Fruit fly (Drosophila melanogaster) whole organism, embryonic: ENCODE results near the gene Pex11c.

Experiments used
- Atf3 ChIP-seq: fragments of 200-800 bp; sonication (Bioruptor generic); optimal IDR thresholded peaks from 3 replicates; lab custom pipeline; 2016; ENCODE audit warnings: missing biosample characterization, missing genetic modification characterization
- Bteb2 ChIP-seq: fragments of 200-800 bp; sonication (Bioruptor generic); optimal IDR thresholded peaks from 2 replicates; lab custom pipeline; 2016; ENCODE audit warnings: missing biosample characterization, missing genetic modification characterization
- CG10147 ChIP-seq: fragments of 200-800 bp; sonication (Bioruptor generic); optimal IDR thresholded peaks from 2 replicates; lab custom pipeline; 2019; ENCODE audit warnings: missing biosample characterization, mild to moderate bottlenecking, missing genetic modification characterization, moderate library complexity
- CG10267 ChIP-seq: fragments of 200-800 bp; sonication (Bioruptor generic); optimal IDR thresholded peaks from 2 replicates; lab custom pipeline; 2018; ENCODE audit warnings: missing biosample characterization, mild to moderate bottlenecking, missing genetic modification characterization, moderate library complexity
- CG10274 ChIP-seq: fragments of 200-800 bp; sonication (Bioruptor generic); optimal IDR thresholded peaks from 3 replicates; lab custom pipeline; 2017; ENCODE audit warnings: missing biosample characterization, mild to moderate bottlenecking, missing genetic modification characterization
- CG10565 ChIP-seq: fragments of 200-800 bp; sonication (Bioruptor generic); optimal IDR thresholded peaks from 3 replicates; lab custom pipeline; 2016; ENCODE audit warnings: missing biosample characterization, mild to moderate bottlenecking, missing genetic modification characterization
- CG12391 ChIP-seq: fragments of 200-800 bp; sonication (Bioruptor generic); optimal IDR thresholded peaks from 3 replicates; lab custom pipeline; 2018; ENCODE audit warnings: missing biosample characterization, mild to moderate bottlenecking, missing genetic modification characterization, moderate library complexity
- CG12942 ChIP-seq: fragments of 200-800 bp; sonication (Bioruptor generic); optimal IDR thresholded peaks from 3 replicates; lab custom pipeline; 2016; ENCODE audit warnings: missing biosample characterization, missing genetic modification characterization
- CG13424 ChIP-seq: fragments of 200-800 bp; sonication (Bioruptor generic); optimal IDR thresholded peaks from 2 replicates; lab custom pipeline; 2019; ENCODE audit warnings: missing biosample characterization, mild to moderate bottlenecking, missing genetic modification characterization, moderate library complexity
- CG14441 ChIP-seq: fragments of 200-800 bp; sonication (Bioruptor generic); IDR thresholded peaks from 2 replicates; pipeline ENCODE4 v1.3.6; 2022; ENCODE audit warnings: missing biosample characterization, missing genetic modification characterization
- CG15269 ChIP-seq: fragments of 200-800 bp; sonication (Bioruptor generic); optimal IDR thresholded peaks from 2 replicates; lab custom pipeline; 2018; ENCODE audit warnings: missing biosample characterization, mild to moderate bottlenecking, missing genetic modification characterization, moderate library complexity
- CG1647 ChIP-seq: fragments of 200-800 bp; sonication (Bioruptor generic); optimal IDR thresholded peaks from 3 replicates; lab custom pipeline; 2016; ENCODE audit warnings: missing biosample characterization, missing genetic modification characterization
- CG16813 ChIP-seq: fragments of 200-800 bp; sonication (Bioruptor generic); IDR thresholded peaks from 3 replicates; pipeline ENCODE4 v1.3.6; 2022; ENCODE audit warnings: missing biosample characterization, missing genetic modification characterization; ENCODE audit not compliant: partially characterized antibody
- CG16815 ChIP-seq: fragments of 200-800 bp; sonication (Bioruptor generic); optimal IDR thresholded peaks from 3 replicates; lab custom pipeline; 2017; ENCODE audit warnings: missing biosample characterization, mild to moderate bottlenecking, missing genetic modification characterization
- CG17385 ChIP-seq: fragments of 200-800 bp; sonication (Bioruptor generic); optimal IDR thresholded peaks from 3 replicates; lab custom pipeline; 2018; ENCODE audit warnings: missing biosample characterization, mild to moderate bottlenecking, missing genetic modification characterization
- CG17802 ChIP-seq: fragments of 200-800 bp; sonication (Bioruptor generic); optimal IDR thresholded peaks from 2 replicates; lab custom pipeline; 2018; ENCODE audit warnings: missing biosample characterization, mild to moderate bottlenecking, missing genetic modification characterization, moderate library complexity
- CG17912 ChIP-seq: fragments of 200-800 bp; sonication (Bioruptor generic); optimal IDR thresholded peaks from 2 replicates; lab custom pipeline; 2018; ENCODE audit warnings: missing biosample characterization, mild to moderate bottlenecking, missing genetic modification characterization
- CG18599 ChIP-seq: fragments of 200-800 bp; sonication (Bioruptor generic); optimal IDR thresholded peaks from 3 replicates; lab custom pipeline; 2017; ENCODE audit warnings: missing biosample characterization, missing genetic modification characterization, mild to moderate bottlenecking, moderate library complexity, missing genetic modification reagents
- CG2678 ChIP-seq: fragments of 200-800 bp; sonication (Bioruptor generic); optimal IDR thresholded peaks from 3 replicates; lab custom pipeline; 2019; ENCODE audit warnings: missing biosample characterization, mild to moderate bottlenecking, missing genetic modification characterization, moderate library complexity
- CG31388 ChIP-seq: fragments of 200-800 bp; sonication (Bioruptor generic); optimal IDR thresholded peaks from 2 replicates; lab custom pipeline; 2016; ENCODE audit warnings: missing biosample characterization, missing genetic modification characterization
- CG3838 ChIP-seq: fragments of 200-800 bp; sonication (Bioruptor generic); optimal IDR thresholded peaks from 3 replicates; lab custom pipeline; 2016; ENCODE audit warnings: missing biosample characterization, missing genetic modification characterization
- CG3847 ChIP-seq: fragments of 200-800 bp; sonication (Bioruptor generic); IDR thresholded peaks from 2 replicates; pipeline ENCODE4 v1.3.6; 2022; ENCODE audit warnings: missing biosample characterization, missing genetic modification characterization
- CG7556 ChIP-seq: fragments of 200-800 bp; sonication (Bioruptor generic); optimal IDR thresholded peaks from 2 replicates; lab custom pipeline; 2017; ENCODE audit warnings: missing biosample characterization, mild to moderate bottlenecking, missing genetic modification characterization
- CG7745 ChIP-seq: fragments of 200-800 bp; sonication (Bioruptor generic); optimal IDR thresholded peaks from 2 replicates; lab custom pipeline; 2018; ENCODE audit warnings: missing biosample characterization, mild to moderate bottlenecking, missing genetic modification characterization, moderate library complexity
- CG9437 ChIP-seq: fragments of 200-800 bp; sonication (Bioruptor generic); optimal IDR thresholded peaks from 2 replicates; lab custom pipeline; 2018; ENCODE audit warnings: missing biosample characterization, mild to moderate bottlenecking, missing genetic modification characterization
- CG9727 ChIP-seq: fragments of 200-800 bp; sonication (Bioruptor generic); optimal IDR thresholded peaks from 3 replicates; lab custom pipeline; 2017; ENCODE audit warnings: missing biosample characterization, mild to moderate bottlenecking, missing genetic modification characterization
- CG9817 ChIP-seq: fragments of 200-800 bp; sonication (Bioruptor generic); optimal IDR thresholded peaks from 2 replicates; lab custom pipeline; 2018; ENCODE audit warnings: missing biosample characterization, mild to moderate bottlenecking, missing genetic modification characterization, moderate library complexity
- Doc2 ChIP-seq: fragments of 200-800 bp; sonication (Bioruptor generic); IDR thresholded peaks from 2 replicates; pipeline ENCODE4 v1.3.6; 2022; ENCODE audit warnings: missing biosample characterization, missing genetic modification characterization
- ERR ChIP-seq: fragments of 200-800 bp; sonication (Bioruptor generic); optimal IDR thresholded peaks from 2 replicates; lab custom pipeline; 2016; ENCODE audit warnings: missing biosample characterization, missing genetic modification characterization
- HmgD ChIP-seq: fragments of 200-800 bp; sonication (Bioruptor generic); optimal IDR thresholded peaks from 3 replicates; lab custom pipeline; 2016; ENCODE audit warnings: missing biosample characterization, missing genetic modification characterization
- Hmr ChIP-seq: fragments of 200-800 bp; sonication (Bioruptor generic); optimal IDR thresholded peaks from 3 replicates; lab custom pipeline; 2017; ENCODE audit warnings: mild to moderate bottlenecking, missing biosample characterization, missing genetic modification reagents, missing genetic modification characterization
- MESR4 ChIP-seq: fragments of 200-800 bp; sonication (Bioruptor generic); optimal IDR thresholded peaks from 2 replicates; lab custom pipeline; 2018; ENCODE audit warnings: missing biosample characterization, mild to moderate bottlenecking, missing genetic modification characterization, moderate library complexity
- Meics ChIP-seq: fragments of 200-800 bp; sonication (Bioruptor generic); optimal IDR thresholded peaks from 2 replicates; lab custom pipeline; 2017; ENCODE audit warnings: missing biosample characterization, mild to moderate bottlenecking, missing genetic modification characterization
- NK7.1 ChIP-seq: fragments of 200-800 bp; sonication (Bioruptor generic); optimal IDR thresholded peaks from 3 replicates; lab custom pipeline; 2016; ENCODE audit warnings: missing biosample characterization, missing genetic modification characterization
- Scr ChIP-seq: fragments of 200-800 bp; sonication (Bioruptor generic); IDR thresholded peaks from 2 replicates; pipeline ENCODE4 v1.3.6; 2022; ENCODE audit warnings: missing biosample characterization, missing genetic modification characterization; ENCODE audit not compliant: partially characterized antibody
- Trl ChIP-seq, 3 experiments: fragments of >200 bp in 2 of 3; fragments of 200-800 bp in 1 of 3; sonication (Bioruptor generic) in 1 of 3; optimal IDR thresholded peaks; 2 replicates in 1 of 3; 3 replicates in 2 of 3; lab custom pipeline; 2016 to 2017; ENCODE audit warnings: missing biosample characterization in 1 of 3, missing genetic modification characterization in 1 of 3
- Xrp1 ChIP-seq: fragments of 200-800 bp; sonication (Bioruptor generic); IDR thresholded peaks from 2 replicates; pipeline ENCODE4 v1.3.6; 2022; ENCODE audit warnings: missing biosample characterization, missing genetic modification characterization
- ac ChIP-seq: fragments of 200-800 bp; sonication (Bioruptor generic); optimal IDR thresholded peaks from 3 replicates; lab custom pipeline; 2017; ENCODE audit warnings: missing biosample characterization, mild to moderate bottlenecking, missing genetic modification characterization
- aop ChIP-seq: fragments of 200-800 bp; sonication (Bioruptor generic); IDR thresholded peaks from 2 replicates; pipeline ENCODE4 v1.3.6; 2022; ENCODE audit warnings: missing biosample characterization, missing genetic modification characterization
- dati ChIP-seq: fragments of 200-800 bp; sonication (Bioruptor generic); IDR thresholded peaks from 2 replicates; pipeline ENCODE4 v1.3.6; 2022; ENCODE audit warnings: missing biosample characterization, missing genetic modification characterization
- gt ChIP-seq: fragments of 200-800 bp; sonication (Bioruptor generic); IDR thresholded peaks from 2 replicates; pipeline ENCODE4 v1.3.6; 2022; ENCODE audit warnings: missing biosample characterization, missing genetic modification characterization
- insv ChIP-seq, 2 experiments: fragments of 200-800 bp; sonication (Bioruptor generic); optimal IDR thresholded peaks; 3 replicates each; lab custom pipeline; 2016 to 2018; ENCODE audit warnings: missing biosample characterization in 2 of 2, missing genetic modification characterization in 2 of 2
- jumu ChIP-seq: fragments of 200-800 bp; sonication (Bioruptor generic); optimal IDR thresholded peaks from 3 replicates; lab custom pipeline; 2016; ENCODE audit warnings: missing biosample characterization, missing genetic modification characterization
- lilli ChIP-seq: fragments of 200-800 bp; sonication (Bioruptor generic); optimal IDR thresholded peaks from 3 replicates; lab custom pipeline; 2016; ENCODE audit warnings: missing biosample characterization, missing genetic modification characterization
- lola ChIP-seq, 3 experiments: fragments of >200 bp in 2 of 3; fragments of 200-800 bp in 1 of 3; sonication (Bioruptor generic) in 1 of 3; optimal IDR thresholded peaks; 2 replicates each; lab custom pipeline; 2017 to 2019; ENCODE audit warnings: missing biosample characterization in 3 of 3, missing genetic modification characterization in 3 of 3, mild to moderate bottlenecking in 1 of 3, moderate library complexity in 1 of 3
- peb ChIP-seq: fragments of 200-800 bp; sonication (Bioruptor generic); IDR thresholded peaks from 2 replicates; pipeline ENCODE4 v1.3.6; 2022; ENCODE audit warnings: missing biosample characterization, missing genetic modification characterization
- stwl ChIP-seq: fragments of 200-800 bp; sonication (Bioruptor generic); optimal IDR thresholded peaks from 3 replicates; lab custom pipeline; 2018; ENCODE audit warnings: missing biosample characterization, mild to moderate bottlenecking, missing genetic modification characterization, moderate library complexity
- vfl ChIP-seq: fragments of 200-800 bp; sonication (Bioruptor generic); optimal IDR thresholded peaks from 2 replicates; lab custom pipeline; 2016; ENCODE audit warnings: missing biosample characterization, missing genetic modification characterization
- yki ChIP-seq: fragments of >200 bp; optimal IDR thresholded peaks from 3 replicates; lab custom pipeline; 2018
- z ChIP-seq: fragments of 200-800 bp; sonication (Bioruptor generic); IDR thresholded peaks from 3 replicates; pipeline ENCODE4 v1.3.6; 2022; ENCODE audit warnings: missing biosample characterization, missing genetic modification characterization

Pex11c gene

dm6 chr3R:23251256-23251655, 6.9 kb upstream of the Pex11c start, which contains the start of the genes Rad60 and EloA (continued):
- no peak for TF ChIP-seq CG10274 (GFP tag; lab: Kevin White, UChicago)
- no peak for TF ChIP-seq gt
- TF ChIP-seq Meics (GFP tag; lab: Kevin White, UChicago): peak; percentile 55
- peak; percentile 99 for TF ChIP-seq stwl
- TF ChIP-seq NK7.1 (GFP tag; lab: Kevin White, UChicago): peak; percentile 64
- no peak for TF ChIP-seq yki
- peak; percentile 82 for TF ChIP-seq Atf3 (GFP tag; lab: Kevin White, UChicago)
- peak; percentile 85 for TF ChIP-seq CG12391 (tag; lab: Kevin White, UChicago)
- TF ChIP-seq CG3847 (GFP tag; lab: Robert Waterston, UW): peak; percentile 82
- peak; percentile 56 for TF ChIP-seq CG17385 (GFP tag; lab: Kevin White, UChicago)
- TF ChIP-seq Xrp1: peak; percentile 76
- TF ChIP-seq Trl (optimal IDR thresholded peaks at IDR 0.05; lab: Kevin White, UChicago): no peak
- TF ChIP-seq Trl (GFP tag; optimal IDR thresholded peaks at IDR 0.05; lab: Kevin White, UChicago): peak; percentile 90
- TF ChIP-seq CG9817 (tag; lab: Kevin White, UChicago): peak; percentile 68
- no peak for TF ChIP-seq z (GFP tag; lab: Robert Waterston, UW)
- peak; percentile 84 for TF ChIP-seq Bteb2
- TF ChIP-seq Doc2 (GFP tag; lab: Robert Waterston, UW): no peak
- peak; percentile 71 for TF ChIP-seq Scr
- no peak for TF ChIP-seq dati (GFP tag; lab: Robert Waterston, UW)
- peak; percentile 82 for TF ChIP-seq Hmr (GFP tag; lab: Kevin White, UChicago)
- TF ChIP-seq lola (GFP tag; optimal IDR thresholded peaks at IDR 0.05; lab: Kevin White, UChicago): peak in 1 of 3 experiments; percentile 50
- TF ChIP-seq CG12942 (GFP tag; lab: Kevin White, UChicago): peak; percentile 82
- peak; percentile 67 for TF ChIP-seq CG7556 (GFP tag; lab: Kevin White, UChicago)
- no peak for TF ChIP-seq ac (GFP tag; lab: Kevin White, UChicago)
- TF ChIP-seq MESR4: peak; percentile 86
- TF ChIP-seq CG15269 (tag; lab: Kevin White, UChicago): peak; percentile 68
- peak; percentile 92 for TF ChIP-seq HmgD (GFP tag; lab: Kevin White, UChicago)
- TF ChIP-seq insv (GFP tag; optimal IDR thresholded peaks at IDR 0.05; lab: Kevin White, UChicago): peak in 1 of 2 experiments; percentile 57
- peak; percentile 78 for TF ChIP-seq CG18599 (GFP tag; lab: Kevin White, UChicago)
- TF ChIP-seq CG10147 (GFP tag; lab: Kevin White, UChicago): peak; percentile 44
- peak; percentile 73 for TF ChIP-seq CG1647 (GFP tag; lab: Kevin White, UChicago)
- TF ChIP-seq peb (GFP tag; lab: Robert Waterston, UW): peak; percentile 58; the same call in 1 of the 2 replicates
- peak; percentile 88 for TF ChIP-seq jumu (GFP tag; lab: Kevin White, UChicago)
- peak; percentile 31 for TF ChIP-seq CG17802 (tag; lab: Kevin White, UChicago)
- TF ChIP-seq aop (GFP tag; lab: Robert Waterston, UW): no peak
- peak; percentile 10 for TF ChIP-seq CG17912
- peak; percentile 27 for TF ChIP-seq CG31388 (GFP tag; lab: Kevin White, UChicago)
- peak; percentile 66 for TF ChIP-seq CG13424 (tag; lab: Kevin White, UChicago)
- TF ChIP-seq lilli: peak; percentile 92
- no peak for TF ChIP-seq CG3838
- TF ChIP-seq CG10267 (tag; lab: Kevin White, UChicago): peak; percentile 99
- peak; percentile 44 for TF ChIP-seq CG9437 (GFP tag; lab: Kevin White, UChicago)
- TF ChIP-seq ERR (GFP tag; lab: Kevin White, UChicago): peak; percentile 86
- TF ChIP-seq CG7745 (tag; lab: Kevin White, UChicago): no peak
- TF ChIP-seq CG16815 (GFP tag; lab: Kevin White, UChicago): peak; percentile 38
- peak; percentile 71 for TF ChIP-seq CG14441 (GFP tag; lab: Robert Waterston, UW)
- TF ChIP-seq CG2678 (tag; lab: Kevin White, UChicago): peak; percentile 68
- no peak for TF ChIP-seq CG10565 (GFP tag; lab: Kevin White, UChicago)
- TF ChIP-seq CG16813 (GFP tag; lab: Robert Waterston, UW): peak; percentile 76
- TF ChIP-seq vfl (GFP tag; lab: Kevin White, UChicago): peak; percentile 70
- TF ChIP-seq CG9727: peak; percentile 76
